Fruit fly (Drosophila melanogaster) whole organism, prepupa: Measurements from ENCODE around the gene Vti1b.

Experiments used
- Blimp-1 ChIP-seq: fragments of 200-800 bp; sonication (Bioruptor generic); optimal IDR thresholded peaks from 3 replicates; lab custom pipeline; 2017; ENCODE audit warnings: missing biosample characterization, missing genetic modification characterization, mild to moderate bottlenecking, moderate library complexity, missing genetic modification reagents
- CG10631 ChIP-seq: fragments of 200-800 bp; sonication (Bioruptor generic); optimal IDR thresholded peaks from 2 replicates; lab custom pipeline; 2016; ENCODE audit warnings: missing biosample characterization, missing genetic modification characterization
- CG11294 ChIP-seq: fragments of 200-800 bp; sonication (Bioruptor generic); IDR thresholded peaks from 2 replicates; pipeline ENCODE4 v1.3.6; 2022; ENCODE audit warnings: missing biosample characterization, missing genetic modification characterization
- CG11762 ChIP-seq: fragments of 200-800 bp; sonication (Bioruptor generic); optimal IDR thresholded peaks from 3 replicates; lab custom pipeline; 2016; ENCODE audit warnings: missing biosample characterization, missing genetic modification characterization; ENCODE audit not compliant: insufficient read depth
- CG15336 ChIP-seq: fragments of 200-800 bp; sonication (Bioruptor generic); IDR thresholded peaks from 2 replicates; pipeline ENCODE4 v1.3.6; 2022; ENCODE audit warnings: missing biosample characterization, missing genetic modification characterization
- CG1621 ChIP-seq: fragments of 200-800 bp; sonication (Bioruptor generic); optimal IDR thresholded peaks from 3 replicates; lab custom pipeline; 2018; ENCODE audit warnings: missing biosample characterization, mild to moderate bottlenecking, missing genetic modification characterization
- CG16779 ChIP-seq: fragments of 200-800 bp; sonication (Bioruptor generic); optimal IDR thresholded peaks from 3 replicates; lab custom pipeline; 2017; ENCODE audit warnings: missing biosample characterization, mild to moderate bottlenecking, missing genetic modification characterization
- CG31627 ChIP-seq: fragments of 200-800 bp; sonication (Bioruptor generic); optimal IDR thresholded peaks from 3 replicates; lab custom pipeline; 2016; ENCODE audit warnings: missing biosample characterization, missing genetic modification characterization
- CG32006 ChIP-seq: fragments of 200-800 bp; sonication (Bioruptor generic); optimal IDR thresholded peaks from 3 replicates; lab custom pipeline; 2017; ENCODE audit warnings: missing biosample characterization, mild to moderate bottlenecking, missing genetic modification characterization
- CG3919 ChIP-seq: fragments of 200-800 bp; sonication (Bioruptor generic); optimal IDR thresholded peaks from 3 replicates; lab custom pipeline; 2016; ENCODE audit warnings: missing biosample characterization, missing genetic modification characterization
- CG4318 ChIP-seq: fragments of 200-800 bp; sonication (Bioruptor generic); optimal IDR thresholded peaks from 3 replicates; lab custom pipeline; 2017; ENCODE audit warnings: missing biosample characterization, mild to moderate bottlenecking, missing genetic modification characterization
- CG6276 ChIP-seq: fragments of 200-800 bp; sonication (Bioruptor generic); optimal IDR thresholded peaks from 2 replicates; lab custom pipeline; 2017; ENCODE audit warnings: missing biosample characterization, mild to moderate bottlenecking, missing genetic modification characterization
- CG7368 ChIP-seq: fragments of 200-800 bp; sonication (Bioruptor generic); optimal IDR thresholded peaks from 3 replicates; lab custom pipeline; 2016; ENCODE audit warnings: missing biosample characterization, missing genetic modification characterization
- CG8119 ChIP-seq: fragments of 200-800 bp; sonication (Bioruptor generic); IDR thresholded peaks from 3 replicates; pipeline ENCODE4 v1.3.6; 2022; ENCODE audit warnings: missing biosample characterization, missing genetic modification characterization
- CG8632 ChIP-seq: fragments of 200-800 bp; sonication (Bioruptor generic); optimal IDR thresholded peaks from 3 replicates; lab custom pipeline; 2016; ENCODE audit warnings: missing biosample characterization, missing genetic modification characterization
- CG9139 ChIP-seq: fragments of 200-800 bp; sonication (Bioruptor generic); optimal IDR thresholded peaks from 3 replicates; lab custom pipeline; 2017; ENCODE audit warnings: missing biosample characterization, mild to moderate bottlenecking, missing genetic modification characterization
- Eip75B ChIP-seq: fragments of 200-800 bp; sonication (Bioruptor generic); optimal IDR thresholded peaks from 3 replicates; lab custom pipeline; 2016; ENCODE audit warnings: missing biosample characterization, missing genetic modification characterization
- Eip78C ChIP-seq: fragments of 200-800 bp; sonication (Bioruptor generic); peaks from one replicate; lab custom pipeline; 2016; ENCODE audit warnings: missing biosample characterization, missing genetic modification characterization
- Ets21C ChIP-seq: fragments of 200-800 bp; sonication (Bioruptor generic); optimal IDR thresholded peaks from 3 replicates; lab custom pipeline; 2016; ENCODE audit warnings: missing biosample characterization, missing genetic modification characterization
- Hr38 ChIP-seq: sonication (Bioruptor generic); optimal IDR thresholded peaks from 2 replicates; lab custom pipeline; 2016; ENCODE audit warnings: missing biosample characterization, missing genetic modification characterization
- Hr39 ChIP-seq: fragments of 200-800 bp; sonication (Bioruptor generic); optimal IDR thresholded peaks from 2 replicates; lab custom pipeline; 2016; ENCODE audit warnings: missing biosample characterization, missing genetic modification characterization
- Hr4 ChIP-seq: fragments of 200-800 bp; sonication (Bioruptor generic); optimal IDR thresholded peaks from 3 replicates; lab custom pipeline; 2016; ENCODE audit warnings: missing biosample characterization, missing genetic modification characterization
- OdsH ChIP-seq: fragments of 200-800 bp; sonication (Bioruptor generic); optimal IDR thresholded peaks from 3 replicates; lab custom pipeline; 2016; ENCODE audit warnings: missing biosample characterization, missing genetic modification characterization
- Sox102F ChIP-seq: fragments of 200-800 bp; sonication (Bioruptor generic); optimal IDR thresholded peaks from 2 replicates; lab custom pipeline; 2016; ENCODE audit warnings: missing biosample characterization, mild to moderate bottlenecking, missing genetic modification characterization
- Sox14 ChIP-seq: fragments of 200-800 bp; sonication (Bioruptor generic); optimal IDR thresholded peaks from 3 replicates; lab custom pipeline; 2016; ENCODE audit warnings: missing biosample characterization, missing genetic modification characterization
- Sox15 ChIP-seq: fragments of 200-800 bp; sonication (Bioruptor generic); optimal IDR thresholded peaks from 3 replicates; lab custom pipeline; 2016; ENCODE audit warnings: missing biosample characterization, missing genetic modification characterization
- achi ChIP-seq: fragments of 200-800 bp; sonication (Bioruptor generic); optimal IDR thresholded peaks from 3 replicates; lab custom pipeline; 2016; ENCODE audit warnings: missing biosample characterization, missing genetic modification characterization
- cyc ChIP-seq: fragments of 200-800 bp; sonication (Bioruptor generic); optimal IDR thresholded peaks from 3 replicates; lab custom pipeline; 2016; ENCODE audit warnings: missing biosample characterization, missing genetic modification characterization
- eg ChIP-seq: fragments of 200-800 bp; sonication (Bioruptor generic); IDR thresholded peaks from 3 replicates; pipeline ENCODE4 v1.3.6; 2022; ENCODE audit warnings: missing biosample characterization, missing genetic modification characterization
- esn ChIP-seq: fragments of 200-800 bp; sonication (Bioruptor generic); optimal IDR thresholded peaks from 2 replicates; lab custom pipeline; 2016; ENCODE audit warnings: missing biosample characterization, mild to moderate bottlenecking, missing genetic modification characterization, moderate library complexity
- fd59A ChIP-seq: fragments of 200-800 bp; sonication (Bioruptor generic); optimal IDR thresholded peaks from 2 replicates; lab custom pipeline; 2017; ENCODE audit warnings: missing biosample characterization, mild to moderate bottlenecking, missing genetic modification characterization, missing genetic modification reagents
- lz ChIP-seq: fragments of 200-800 bp; sonication (Bioruptor generic); optimal IDR thresholded peaks from 3 replicates; lab custom pipeline; 2016; ENCODE audit warnings: missing biosample characterization, missing genetic modification characterization
- pdm3 ChIP-seq: fragments of 200-800 bp; sonication (Bioruptor generic); optimal IDR thresholded peaks from 3 replicates; lab custom pipeline; 2016; ENCODE audit warnings: missing biosample characterization, missing genetic modification characterization
- salr ChIP-seq, 2 experiments: fragments of 200-800 bp; sonication (Bioruptor generic); optimal IDR thresholded peaks; 3 replicates each; lab custom pipeline; 2016 to 2018; ENCODE audit warnings: missing biosample characterization in 2 of 2, missing genetic modification characterization in 2 of 2, mild to moderate bottlenecking in 1 of 2
- spab ChIP-seq: fragments of 200-800 bp; sonication (Bioruptor generic); optimal IDR thresholded peaks from 2 replicates; lab custom pipeline; 2017; ENCODE audit warnings: missing biosample characterization, mild to moderate bottlenecking, missing genetic modification characterization, missing genetic modification reagents
- ss ChIP-seq, 2 experiments: fragments of 200-800 bp; sonication (Bioruptor generic); optimal IDR thresholded peaks; 2 replicates in 1 of 2; 3 replicates in 1 of 2; lab custom pipeline; 2017 to 2018; ENCODE audit warnings: mild to moderate bottlenecking in 2 of 2, missing biosample characterization in 2 of 2, missing genetic modification characterization in 2 of 2, moderate library complexity in 1 of 2
- svp ChIP-seq: fragments of 200-800 bp; sonication (Bioruptor generic); peaks from one replicate; lab custom pipeline; 2016; ENCODE audit warnings: missing biosample characterization, missing genetic modification characterization
- topi ChIP-seq: fragments of 200-800 bp; sonication (Bioruptor generic); optimal IDR thresholded peaks from 3 replicates; lab custom pipeline; 2016; ENCODE audit warnings: missing biosample characterization, missing genetic modification characterization
- vri ChIP-seq: fragments of 200-800 bp; sonication (Bioruptor generic); optimal IDR thresholded peaks from 3 replicates; lab custom pipeline; 2016; ENCODE audit warnings: missing biosample characterization, mild to moderate bottlenecking, missing genetic modification characterization

Gene Vti1b

DNA sequence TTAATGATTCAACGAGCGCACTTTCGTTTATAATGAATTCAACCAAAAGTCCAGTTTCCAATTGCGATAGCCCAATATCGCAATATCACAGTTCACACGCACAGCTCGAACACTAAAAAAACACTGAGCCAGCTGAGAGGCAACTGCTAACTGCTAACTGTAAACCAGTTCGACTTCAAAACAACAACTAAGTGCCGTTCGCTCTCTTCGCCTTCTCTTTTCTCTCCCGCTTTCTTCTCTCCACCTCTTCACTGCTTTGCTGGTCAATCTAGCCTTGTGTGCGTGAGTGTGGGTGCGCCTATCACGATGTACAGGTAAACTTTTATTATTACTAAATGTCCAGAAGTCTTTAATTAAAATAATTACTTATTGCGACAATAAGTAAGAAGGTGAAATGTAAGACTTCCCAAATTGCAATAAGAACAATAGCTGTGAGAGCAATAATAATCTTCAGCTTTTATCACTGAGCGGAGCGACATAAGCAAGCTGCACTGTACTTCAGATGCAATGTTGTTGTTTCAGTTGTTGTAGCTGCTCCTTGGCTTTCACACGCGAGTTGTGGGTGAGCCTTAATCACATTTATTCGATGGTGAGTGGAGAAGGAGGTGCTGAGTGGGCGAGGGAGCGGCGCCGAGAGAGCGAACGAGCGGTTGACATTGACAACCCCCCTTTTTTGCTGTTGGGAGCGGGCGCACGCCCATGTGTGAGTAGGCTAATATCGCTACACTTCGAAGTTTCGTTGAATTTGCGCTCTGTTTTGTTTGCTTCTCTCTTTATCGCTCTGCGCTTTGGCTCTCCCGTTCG lies at the start of gene Vti1b (continued):
- peak; percentile 99 for TF ChIP-seq CG3919 (GFP tag; lab: Kevin White, UChicago)
- peak; percentile 99 for TF ChIP-seq Sox14 (GFP tag; lab: Kevin White, UChicago)
- peak; percentile 97 for TF ChIP-seq CG11294 (GFP tag; lab: Robert Waterston, UW)
- TF ChIP-seq Ets21C (GFP tag; lab: Kevin White, UChicago), result peak; percentile 96
- peak; percentile 88 for TF ChIP-seq Blimp-1 (GFP tag; lab: Kevin White, UChicago)
- peak; percentile 100 for TF ChIP-seq Eip78C (GFP tag; lab: Kevin White, UChicago)
- TF ChIP-seq CG9139 (GFP tag; lab: Kevin White, UChicago), result peak; percentile 91
- peak; percentile 99 for TF ChIP-seq pdm3 (GFP tag; lab: Kevin White, UChicago)
- TF ChIP-seq spab (GFP tag; lab: Kevin White, UChicago), result peak; percentile 96
- TF ChIP-seq ss (GFP tag; optimal IDR thresholded peaks at IDR 0.05; lab: Kevin White, UChicago), result peak; percentile 92 to 95

DNA sequence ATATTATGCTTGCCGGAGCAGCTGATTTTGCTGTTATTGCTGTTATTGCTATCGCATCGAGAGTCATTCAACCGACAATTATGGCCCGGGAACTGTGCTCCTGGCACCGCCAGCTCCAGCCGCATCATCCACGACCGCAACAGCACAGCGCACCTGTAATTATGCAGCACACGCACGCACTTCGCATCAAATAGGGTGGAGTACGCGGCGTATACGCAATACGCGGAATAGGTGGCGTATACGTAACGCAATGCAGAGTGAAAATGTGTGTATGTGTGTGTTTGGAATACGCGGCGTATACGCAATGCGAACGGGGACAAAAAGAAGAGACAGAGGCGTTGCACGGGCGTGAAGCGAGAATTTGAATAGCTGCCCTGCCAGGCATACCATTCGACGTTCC lies 41.0 kb upstream of the Vti1b start:
- TF ChIP-seq CG1621 (tag; lab: Kevin White, UChicago) (no peak), CG31627 (no peak), CG8119 (GFP tag; lab: Robert Waterston, UW) (no peak), Ets21C (GFP tag; lab: Kevin White, UChicago) (no peak), CG32006 (no peak), Hr4 (no peak), svp (GFP tag; lab: Kevin White, UChicago) (no peak), CG3919 (GFP tag; lab: Kevin White, UChicago) (no peak), CG15336 (GFP tag; lab: Robert Waterston, UW) (no peak), OdsH (GFP tag; lab: Kevin White, UChicago) (no peak), CG4318 (no peak), Sox102F (GFP tag; lab: Kevin White, UChicago) (no peak), topi (GFP tag; lab: Kevin White, UChicago) (no peak), eg (no peak), Sox15 (GFP tag; lab: Kevin White, UChicago) (no peak), CG11294 (GFP tag; lab: Robert Waterston, UW) (no peak), Eip75B (GFP tag; lab: Kevin White, UChicago) (no peak), vri (no peak), Hr38 (GFP tag; lab: Kevin White, UChicago) (no peak)

DNA sequence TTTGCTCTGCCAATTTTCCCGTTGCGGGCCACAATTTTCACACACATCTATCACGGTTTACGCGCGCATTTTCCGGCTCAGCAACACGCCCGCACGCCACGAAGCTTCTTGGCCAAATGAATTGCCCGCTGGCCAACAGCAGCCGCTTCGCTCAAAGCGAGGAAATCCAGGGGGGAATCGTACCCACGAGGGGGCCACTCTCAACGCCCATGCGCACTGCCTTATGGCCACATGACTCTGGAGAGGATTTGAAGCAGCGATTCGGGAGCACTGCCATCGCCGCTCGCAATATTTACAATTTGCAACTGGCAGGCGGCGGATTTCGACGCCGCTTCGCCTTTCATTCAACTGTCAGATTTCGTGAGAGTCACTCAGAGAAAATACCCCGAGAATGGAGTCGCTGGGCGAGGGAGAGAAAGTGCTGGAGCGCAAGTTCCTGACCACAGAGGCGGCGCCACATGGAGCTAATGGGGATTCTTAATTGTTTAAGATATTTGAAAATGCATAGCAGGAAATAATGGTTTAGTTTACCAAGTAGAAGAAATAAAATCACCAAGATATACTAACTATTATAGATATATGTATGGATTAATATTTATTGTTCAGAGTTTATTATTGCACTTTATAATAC lies 36.0 kb upstream of the Vti1b start, which contains the start of gene CG15803:
Gene CG15803, minus strand, starts transcription at position 99 of the 631 bp plus-strand sequence.
- TF ChIP-seq fd59A (GFP tag; lab: Kevin White, UChicago) (no peak), CG32006 (peak; percentile 9), eg (0 out of 3 replicates have a peak, but pooled peaks have one; percentile 29), CG7368 (GFP tag; lab: Kevin White, UChicago) (no peak), CG15336 (GFP tag; lab: Robert Waterston, UW) (no peak), Eip78C (GFP tag; lab: Kevin White, UChicago) (peak; percentile 65), achi (peak; percentile 36), spab (GFP tag; lab: Kevin White, UChicago) (no peak), svp (GFP tag; lab: Kevin White, UChicago) (peak; percentile 32), CG31627 (no peak), CG11762 (no peak)

DNA sequence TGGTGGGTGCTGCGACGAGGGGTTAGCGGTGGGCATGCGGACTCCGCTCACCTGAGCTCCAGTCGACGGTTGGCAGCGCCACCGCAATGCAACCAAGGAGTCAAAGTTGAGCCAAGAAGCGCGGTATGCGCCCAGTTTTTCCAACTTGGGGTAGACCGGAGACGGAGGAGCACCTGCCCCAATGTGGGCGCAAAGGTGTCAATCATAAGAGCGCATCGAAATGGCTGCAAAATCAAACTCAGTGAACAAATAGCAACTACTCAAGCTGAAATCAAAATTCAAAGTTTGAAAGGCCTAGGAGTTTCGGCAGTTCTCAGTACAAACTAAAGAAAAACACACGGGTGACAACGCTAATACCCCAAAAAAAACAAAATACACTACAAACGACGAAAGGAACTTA lies 35.1 kb upstream of the Vti1b start, which contains the start of gene hmw:
Gene hmw, plus strand, starts transcription at position 301 of the 400 bp plus-strand sequence.
- TF ChIP-seq topi (GFP tag; lab: Kevin White, UChicago) (no peak), Hr39 (no peak), cyc (GFP tag; lab: Kevin White, UChicago) (no peak), CG10631 (GFP tag; lab: Kevin White, UChicago) (no peak), CG31627 (no peak), CG6276 (GFP tag; lab: Kevin White, UChicago) (no peak), pdm3 (GFP tag; lab: Kevin White, UChicago) (no peak), lz (GFP tag; lab: Kevin White, UChicago) (no peak), Ets21C (GFP tag; lab: Kevin White, UChicago) (no peak), CG8632 (GFP tag; lab: Kevin White, UChicago) (no peak), CG11762 (no peak), CG7368 (GFP tag; lab: Kevin White, UChicago) (no peak), svp (GFP tag; lab: Kevin White, UChicago) (no peak), esn (GFP tag; lab: Kevin White, UChicago) (no peak), salr (GFP tag; optimal IDR thresholded peaks at IDR 0.05; lab: Kevin White, UChicago) (no peak), CG4318 (no peak), CG16779 (tag; lab: Kevin White, UChicago) (no peak)
